Fruit fly (Drosophila melanogaster): ENCODE data around the gene Wnt5.
A peak's percentile ranks its signal among the peaks of the same experiment; 100 is the strongest.

Wnt5 gene

dm6 chrX:18524594-18525266 is 19.5 kb upstream of the Wnt5 start (continued):
- no peak for TF ChIP-seq CG1621 (tag; optimal IDR thresholded peaks at IDR 0.05)
- peak; percentile 50 for TF ChIP-seq CG10669 (GFP tag; optimal IDR thresholded peaks at IDR 0.05)
- peak; percentile 22 for TF ChIP-seq acj6 (GFP tag; optimal IDR thresholded peaks at IDR 0.05)
- TF ChIP-seq Ets21C (GFP tag; optimal IDR thresholded peaks at IDR 0.05) = no peak
- TF ChIP-seq Ets96B (tag; optimal IDR thresholded peaks at IDR 0.05) = peak; percentile 46
- TF ChIP-seq eg (GFP tag; IDR thresholded peaks at IDR 0.05) = no peak
- TF ChIP-seq Smox (GFP tag; optimal IDR thresholded peaks at IDR 0.05) = peak; percentile 9
- TF ChIP-seq Hr39 (GFP tag; optimal IDR thresholded peaks at IDR 0.05) = peak; percentile 1
- no peak for TF ChIP-seq Hr38 (GFP tag; optimal IDR thresholded peaks at IDR 0.05)
- no peak for TF ChIP-seq dac (GFP tag; optimal IDR thresholded peaks at IDR 0.05)
- no peak for TF ChIP-seq fd85E (GFP tag; optimal IDR thresholded peaks at IDR 0.05)
- TF ChIP-seq CG3032 (tag; optimal IDR thresholded peaks at IDR 0.05) = peak; percentile 49
- peak; percentile 41 for TF ChIP-seq Met (GFP tag; optimal IDR thresholded peaks at IDR 0.05)
- TF ChIP-seq CG8319 (GFP tag; optimal IDR thresholded peaks at IDR 0.05) = no peak
- TF ChIP-seq CG9139 (GFP tag; optimal IDR thresholded peaks at IDR 0.05) = no peak
- no peak for TF ChIP-seq CG6854 (GFP tag; optimal IDR thresholded peaks at IDR 0.05)
- TF ChIP-seq Gug (GFP tag; IDR thresholded peaks at IDR 0.05) = no peak
- no peak for TF ChIP-seq CG11902 (GFP tag; optimal IDR thresholded peaks at IDR 0.05)
- peak; percentile 37 for TF ChIP-seq OdsH (GFP tag; optimal IDR thresholded peaks at IDR 0.05)
- peak; percentile 33 for TF ChIP-seq achi (GFP tag; optimal IDR thresholded peaks at IDR 0.05)
- peak; percentile 4 for TF ChIP-seq cyc (GFP tag; optimal IDR thresholded peaks at IDR 0.05)
- peak; percentile 23 for TF ChIP-seq CG34406 (GFP tag; optimal IDR thresholded peaks at IDR 0.05)
- peak; percentile 16 for TF ChIP-seq lz (GFP tag; optimal IDR thresholded peaks at IDR 0.05)
- no peak for TF ChIP-seq Blimp-1 (GFP tag; optimal IDR thresholded peaks at IDR 0.05)

dm6 chrX:18523146-18523812 is 18.1 kb upstream of the Wnt5 start:
- TF ChIP-seq svp (GFP tag) (peak; percentile 59), dac (GFP tag; optimal IDR thresholded peaks at IDR 0.05) (no peak), CG8319 (GFP tag; optimal IDR thresholded peaks at IDR 0.05) (no peak), CG7368 (GFP tag; optimal IDR thresholded peaks at IDR 0.05) (no peak), topi (GFP tag; optimal IDR thresholded peaks at IDR 0.05) (no peak), Eip78C (GFP tag) (peak; percentile 35), Smox (GFP tag; optimal IDR thresholded peaks at IDR 0.05) (no peak), Ets96B (tag; optimal IDR thresholded peaks at IDR 0.05) (no peak)

- TF ChIP-seq CG10669 (GFP tag; optimal IDR thresholded peaks at IDR 0.05) (no peak), CG6276 (GFP tag; optimal IDR thresholded peaks at IDR 0.05) (no peak), Eip78C (GFP tag) (peak; percentile 56), CG11294 (GFP tag; IDR thresholded peaks at IDR 0.05) (no peak), eg (GFP tag; IDR thresholded peaks at IDR 0.05) (0 out of 3 replicates have a peak, but pooled peaks have one; percentile 16), fkh (GFP tag; optimal IDR thresholded peaks at IDR 0.05) (no peak), CG3919 (GFP tag; optimal IDR thresholded peaks at IDR 0.05) (no peak), OdsH (GFP tag; optimal IDR thresholded peaks at IDR 0.05) (no peak)
These were observed 17.3 kb upstream of the Wnt5 start, which contains the start of gene CG6481 for dm6 chrX:18522395-18523104. Gene CG6481 (minus strand): TSS chrX:18522445.

- TF ChIP-seq Eip78C (GFP tag) (peak; percentile 15), Eip75B (GFP tag; optimal IDR thresholded peaks at IDR 0.05) (no peak)
These were observed 15.2 kb upstream of the Wnt5 start for dm6 chrX:18520360-18520759.

All from whole organism, prepupa.